Fruit fly (Drosophila melanogaster) whole organism, embryonic: ENCODE data around the gene Rsbp15.

Source experiments
- Bgb ChIP-seq: fragments of 200-800 bp; sonication (Bioruptor generic); IDR thresholded peaks from 2 replicates; pipeline ENCODE4 v1.3.6; 2022; ENCODE audit warnings: missing biosample characterization, missing genetic modification characterization; ENCODE audit not compliant: partially characterized antibody
- Blimp-1 ChIP-seq: fragments of 200-800 bp; sonication (Bioruptor generic); optimal IDR thresholded peaks from 3 replicates; lab custom pipeline; 2018; ENCODE audit warnings: missing biosample characterization, missing genetic modification characterization, mild to moderate bottlenecking, moderate library complexity, missing genetic modification reagents
- BtbVII ChIP-seq: fragments of 200-800 bp; sonication (Bioruptor generic); optimal IDR thresholded peaks from 3 replicates; lab custom pipeline; 2017; ENCODE audit warnings: missing biosample characterization, mild to moderate bottlenecking, missing genetic modification characterization
- CG10543 ChIP-seq: fragments of 200-800 bp; sonication (Bioruptor generic); optimal IDR thresholded peaks from 3 replicates; lab custom pipeline; 2017; ENCODE audit warnings: missing biosample characterization, mild to moderate bottlenecking, missing genetic modification characterization, moderate library complexity
- CG11398 ChIP-seq: fragments of 200-800 bp; sonication (Bioruptor generic); optimal IDR thresholded peaks from 2 replicates; lab custom pipeline; 2016; ENCODE audit warnings: missing biosample characterization, missing genetic modification characterization
- CG13123 ChIP-seq: fragments of 200-800 bp; sonication (Bioruptor generic); optimal IDR thresholded peaks from 2 replicates; lab custom pipeline; 2016; ENCODE audit warnings: missing biosample characterization, missing genetic modification characterization
- CG13287 ChIP-seq: fragments of 200-800 bp; sonication (Bioruptor generic); IDR thresholded peaks from 2 replicates; pipeline ENCODE4 v1.3.6; 2022; ENCODE audit warnings: missing biosample characterization, missing genetic modification characterization; ENCODE audit not compliant: partially characterized antibody
- CG14441 ChIP-seq: fragments of 200-800 bp; sonication (Bioruptor generic); IDR thresholded peaks from 2 replicates; pipeline ENCODE4 v1.3.6; 2022; ENCODE audit warnings: missing biosample characterization, missing genetic modification characterization
- CG16863 ChIP-seq: fragments of 200-800 bp; sonication (Bioruptor generic); optimal IDR thresholded peaks from 3 replicates; lab custom pipeline; 2016; ENCODE audit warnings: missing biosample characterization, missing genetic modification characterization
- CG18764 ChIP-seq: fragments of 200-800 bp; sonication (Bioruptor generic); optimal IDR thresholded peaks from 3 replicates; lab custom pipeline; 2016; ENCODE audit warnings: missing biosample characterization, missing genetic modification characterization
- CG2202 ChIP-seq: fragments of 200-800 bp; sonication (Bioruptor generic); optimal IDR thresholded peaks from 2 replicates; lab custom pipeline; 2018; ENCODE audit warnings: missing biosample characterization, mild to moderate bottlenecking, missing genetic modification characterization
- CG31441 ChIP-seq: fragments of 200-800 bp; sonication (Bioruptor generic); IDR thresholded peaks from 2 replicates; pipeline ENCODE4 v1.3.6; 2022; ENCODE audit warnings: missing biosample characterization, missing genetic modification characterization
- CG3163 ChIP-seq: fragments of 200-800 bp; sonication (Bioruptor generic); optimal IDR thresholded peaks from 3 replicates; lab custom pipeline; 2016; ENCODE audit warnings: missing biosample characterization, missing genetic modification characterization
- CG3281 ChIP-seq: fragments of 200-800 bp; sonication (Bioruptor generic); optimal IDR thresholded peaks from 3 replicates; lab custom pipeline; 2017; ENCODE audit warnings: missing biosample characterization, mild to moderate bottlenecking, missing genetic modification characterization
- CG42726 ChIP-seq: fragments of 200-800 bp; sonication (Bioruptor generic); IDR thresholded peaks from 2 replicates; pipeline ENCODE4 v1.3.6; 2022; ENCODE audit warnings: missing biosample characterization, missing genetic modification characterization; ENCODE audit not compliant: partially characterized antibody
- CG4282 ChIP-seq: fragments of 200-800 bp; sonication (Bioruptor generic); optimal IDR thresholded peaks from 2 replicates; lab custom pipeline; 2016; ENCODE audit warnings: missing biosample characterization, missing genetic modification characterization
- CG4360 ChIP-seq: fragments of 200-800 bp; sonication (Bioruptor generic); IDR thresholded peaks from 2 replicates; pipeline ENCODE4 v1.3.6; 2022; ENCODE audit warnings: missing biosample characterization, missing genetic modification characterization
- CG7372 ChIP-seq: fragments of 200-800 bp; sonication (Bioruptor generic); IDR thresholded peaks from 2 replicates; pipeline ENCODE4 v1.3.6; 2022; ENCODE audit warnings: missing biosample characterization, missing genetic modification characterization
- CG8388 ChIP-seq: fragments of 200-800 bp; sonication (Bioruptor generic); optimal IDR thresholded peaks from 2 replicates; lab custom pipeline; 2019; ENCODE audit warnings: missing biosample characterization, mild to moderate bottlenecking, missing genetic modification characterization, moderate library complexity
- CG8478 ChIP-seq: fragments of >200 bp; optimal IDR thresholded peaks from 2 replicates; lab custom pipeline; 2018
- CG9876 ChIP-seq: fragments of 200-800 bp; sonication (Bioruptor generic); optimal IDR thresholded peaks from 2 replicates; lab custom pipeline; 2016; ENCODE audit warnings: missing biosample characterization, missing genetic modification characterization
- Chrac-16 ChIP-seq: fragments of 200-800 bp; sonication (Bioruptor generic); optimal IDR thresholded peaks from 3 replicates; lab custom pipeline; 2016; ENCODE audit warnings: missing biosample characterization, missing genetic modification characterization
- Doc2 ChIP-seq: fragments of 200-800 bp; sonication (Bioruptor generic); IDR thresholded peaks from 2 replicates; pipeline ENCODE4 v1.3.6; 2022; ENCODE audit warnings: missing biosample characterization, missing genetic modification characterization
- Drgx ChIP-seq: fragments of 200-800 bp; sonication (Bioruptor generic); IDR thresholded peaks from 2 replicates; pipeline ENCODE4 v1.3.6; 2022; ENCODE audit warnings: missing biosample characterization, missing genetic modification characterization
- Gug ChIP-seq: fragments of 200-800 bp; sonication (Bioruptor generic); IDR thresholded peaks from 4 replicates; pipeline ENCODE4 v1.3.6; 2022; ENCODE audit warnings: missing biosample characterization, missing genetic modification characterization
- Hmx ChIP-seq: fragments of 200-800 bp; sonication (Bioruptor generic); optimal IDR thresholded peaks from 2 replicates; lab custom pipeline; 2016; ENCODE audit warnings: missing biosample characterization, missing genetic modification characterization
- Hr3 ChIP-seq: fragments of 200-800 bp; sonication (Bioruptor generic); optimal IDR thresholded peaks from 3 replicates; lab custom pipeline; 2016; ENCODE audit warnings: missing biosample characterization, missing genetic modification characterization
- MBD-R2 ChIP-seq: fragments of 200-800 bp; sonication (Bioruptor generic); IDR thresholded peaks from 2 replicates; pipeline ENCODE4 v1.3.6; 2022; ENCODE audit warnings: missing biosample characterization, missing genetic modification characterization
- NFAT ChIP-seq: fragments of 200-800 bp; sonication (Bioruptor generic); IDR thresholded peaks from 2 replicates; pipeline ENCODE4 v1.3.6; 2022; ENCODE audit warnings: missing biosample characterization, missing genetic modification characterization
- Nf-YB ChIP-seq: fragments of 200-800 bp; sonication (Bioruptor generic); optimal IDR thresholded peaks from 3 replicates; lab custom pipeline; 2019; ENCODE audit warnings: missing biosample characterization, mild to moderate bottlenecking, missing genetic modification characterization, moderate library complexity
- Spps ChIP-seq: fragments of 200-800 bp; sonication (Bioruptor generic); optimal IDR thresholded peaks from 2 replicates; lab custom pipeline; 2018; ENCODE audit warnings: missing biosample characterization, mild to moderate bottlenecking, missing genetic modification characterization
- Vsx1 ChIP-seq: fragments of 200-800 bp; sonication (Bioruptor generic); optimal IDR thresholded peaks from 2 replicates; lab custom pipeline; 2017; ENCODE audit warnings: missing biosample characterization, mild to moderate bottlenecking, missing genetic modification characterization, missing genetic modification reagents
- amos ChIP-seq: fragments of 200-800 bp; sonication (Bioruptor generic); IDR thresholded peaks from 2 replicates; pipeline ENCODE4 v1.3.6; 2022; ENCODE audit warnings: missing biosample characterization, missing genetic modification characterization; ENCODE audit not compliant: partially characterized antibody
- aop ChIP-seq: fragments of 200-800 bp; sonication (Bioruptor generic); IDR thresholded peaks from 2 replicates; pipeline ENCODE4 v1.3.6; 2022; ENCODE audit warnings: missing biosample characterization, missing genetic modification characterization
- az2 ChIP-seq: fragments of 200-800 bp; sonication (Bioruptor generic); optimal IDR thresholded peaks from 3 replicates; lab custom pipeline; 2016; ENCODE audit warnings: missing biosample characterization, missing genetic modification characterization
- br ChIP-seq: fragments of >200 bp; optimal IDR thresholded peaks from 2 replicates; lab custom pipeline; 2017
- dimm ChIP-seq: fragments of 200-800 bp; sonication (Bioruptor generic); IDR thresholded peaks from 2 replicates; pipeline ENCODE4 v1.3.6; 2022; ENCODE audit warnings: missing biosample characterization, missing genetic modification characterization
- dysf ChIP-seq: fragments of 200-800 bp; sonication (Bioruptor generic); IDR thresholded peaks from 3 replicates; pipeline ENCODE4 v1.3.6; 2022; ENCODE audit warnings: missing biosample characterization, missing genetic modification characterization
- gsb ChIP-seq: fragments of 200-800 bp; sonication (Bioruptor generic); IDR thresholded peaks from 2 replicates; pipeline ENCODE4 v1.3.6; 2022; ENCODE audit warnings: missing biosample characterization, missing genetic modification characterization
- h ChIP-seq: fragments of >200 bp; optimal IDR thresholded peaks from 2 replicates; lab custom pipeline; 2017
- kah ChIP-seq: fragments of 200-800 bp; sonication (Bioruptor generic); optimal IDR thresholded peaks from 2 replicates; lab custom pipeline; 2018; ENCODE audit warnings: missing biosample characterization, mild to moderate bottlenecking, missing genetic modification characterization
- lilli ChIP-seq: fragments of 200-800 bp; sonication (Bioruptor generic); optimal IDR thresholded peaks from 3 replicates; lab custom pipeline; 2016; ENCODE audit warnings: missing biosample characterization, missing genetic modification characterization
- nerfin-1 ChIP-seq: fragments of 200-800 bp; sonication (Bioruptor generic); optimal IDR thresholded peaks from 3 replicates; lab custom pipeline; 2019; ENCODE audit warnings: missing biosample characterization, mild to moderate bottlenecking, missing genetic modification characterization, moderate library complexity
- peb ChIP-seq: fragments of 200-800 bp; sonication (Bioruptor generic); IDR thresholded peaks from 2 replicates; pipeline ENCODE4 v1.3.6; 2022; ENCODE audit warnings: missing biosample characterization, missing genetic modification characterization
- sd ChIP-seq: fragments of 200-800 bp; sonication (Bioruptor generic); optimal IDR thresholded peaks from 3 replicates; lab custom pipeline; 2018; ENCODE audit warnings: missing biosample characterization, mild to moderate bottlenecking, missing genetic modification characterization, moderate library complexity
- slp2 ChIP-seq: fragments of 200-800 bp; sonication (Bioruptor generic); optimal IDR thresholded peaks from 2 replicates; lab custom pipeline; 2016; ENCODE audit warnings: missing biosample characterization, missing genetic modification characterization
- sna ChIP-seq: fragments of 200-800 bp; sonication (Bioruptor generic); IDR thresholded peaks from 2 replicates; pipeline ENCODE4 v1.3.6; 2022; ENCODE audit warnings: missing biosample characterization, missing genetic modification characterization; ENCODE audit not compliant: partially characterized antibody
- stwl ChIP-seq: fragments of 200-800 bp; sonication (Bioruptor generic); optimal IDR thresholded peaks from 3 replicates; lab custom pipeline; 2018; ENCODE audit warnings: missing biosample characterization, mild to moderate bottlenecking, missing genetic modification characterization, moderate library complexity
- tin ChIP-seq: fragments of 200-800 bp; sonication (Bioruptor generic); optimal IDR thresholded peaks from 3 replicates; lab custom pipeline; 2016; ENCODE audit warnings: missing biosample characterization, missing genetic modification characterization
- tio ChIP-seq: fragments of 200-800 bp; sonication (Bioruptor generic); optimal IDR thresholded peaks from 2 replicates; lab custom pipeline; 2017; ENCODE audit warnings: missing biosample characterization, missing genetic modification characterization, inconsistent platforms
- toy ChIP-seq: fragments of 200-800 bp; sonication (Bioruptor generic); IDR thresholded peaks from 2 replicates; pipeline ENCODE4 v1.3.6; 2022; ENCODE audit warnings: missing biosample characterization, missing genetic modification characterization
- unc-4 ChIP-seq: fragments of 200-800 bp; sonication (Bioruptor generic); IDR thresholded peaks from 2 replicates; pipeline ENCODE4 v1.3.6; 2022; ENCODE audit warnings: missing biosample characterization, missing genetic modification characterization; ENCODE audit not compliant: partially characterized antibody
- yki ChIP-seq: fragments of >200 bp; optimal IDR thresholded peaks from 3 replicates; lab custom pipeline; 2018
- z ChIP-seq: fragments of 200-800 bp; sonication (Bioruptor generic); IDR thresholded peaks from 3 replicates; pipeline ENCODE4 v1.3.6; 2022; ENCODE audit warnings: missing biosample characterization, missing genetic modification characterization

Rsbp15 gene

DNA sequence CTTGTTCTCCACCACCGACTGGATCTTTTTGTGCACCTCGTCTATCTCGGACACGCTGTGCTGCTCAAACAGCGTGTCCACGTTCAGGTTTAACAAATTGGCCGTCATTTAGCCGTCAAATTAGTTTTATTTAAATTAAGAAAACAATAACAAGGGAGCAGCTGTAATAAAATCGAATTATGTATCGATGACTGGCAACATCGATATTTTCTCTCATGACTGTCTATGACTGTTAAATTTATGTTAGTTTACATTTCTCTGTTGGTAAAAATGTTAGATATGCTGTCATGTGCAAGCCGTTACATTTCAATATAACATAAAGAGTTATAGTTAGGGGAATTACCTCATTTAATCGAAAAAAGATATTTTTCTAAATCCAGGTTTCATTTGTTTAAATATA lies 2.7 kb upstream of the Rsbp15 start, which contains the start of gene Cog1 (continued):
- peak; percentile 88 for TF ChIP-seq sna (GFP tag; lab: Robert Waterston, UW)
- no peak for TF ChIP-seq sd (tag; lab: Kevin White, UChicago)
- TF ChIP-seq CG3163 (GFP tag; lab: Kevin White, UChicago): no peak
- TF ChIP-seq Blimp-1 (GFP tag; lab: Kevin White, UChicago): no peak
- peak; percentile 65; the same call in 1 of the 2 replicates for TF ChIP-seq MBD-R2 (GFP tag; lab: Robert Waterston, UW)
- no peak for TF ChIP-seq CG10543
- TF ChIP-seq Bgb (GFP tag; lab: Robert Waterston, UW): peak; percentile 70
- TF ChIP-seq BtbVII (GFP tag; lab: Kevin White, UChicago): no peak
- no peak for TF ChIP-seq nerfin-1 (tag; lab: Kevin White, UChicago)
- TF ChIP-seq amos (GFP tag; lab: Robert Waterston, UW): peak; percentile 72
- no peak for TF ChIP-seq CG7372
- TF ChIP-seq az2 (GFP tag; lab: Kevin White, UChicago): no peak
- no peak for TF ChIP-seq aop
- no peak for TF ChIP-seq CG31441 (GFP tag; lab: Robert Waterston, UW)
- TF ChIP-seq stwl (tag; lab: Kevin White, UChicago): peak; percentile 63
- no peak for TF ChIP-seq CG13123 (GFP tag; lab: Kevin White, UChicago)
- no peak for TF ChIP-seq CG8388 (GFP tag; lab: Kevin White, UChicago)
- no peak for TF ChIP-seq CG18764 (GFP tag; lab: Kevin White, UChicago)
- TF ChIP-seq CG9876 (GFP tag; lab: Kevin White, UChicago): no peak
- no peak for TF ChIP-seq Chrac-16 (GFP tag; lab: Kevin White, UChicago)
- TF ChIP-seq CG14441 (GFP tag; lab: Robert Waterston, UW): no peak
- TF ChIP-seq Hmx (GFP tag; lab: Kevin White, UChicago): no peak
- TF ChIP-seq NFAT: no peak
- no peak for TF ChIP-seq Doc2
- TF ChIP-seq CG4360 (GFP tag; lab: Robert Waterston, UW): no peak
- TF ChIP-seq CG16863 (GFP tag; lab: Kevin White, UChicago): no peak
- no peak for TF ChIP-seq tio (GFP tag; lab: Kevin White, UChicago)
- peak; percentile 80 for TF ChIP-seq unc-4 (GFP tag; lab: Robert Waterston, UW)
- no peak for TF ChIP-seq z (GFP tag; lab: Robert Waterston, UW)
- TF ChIP-seq tin (GFP tag; lab: Kevin White, UChicago): no peak
- no peak for TF ChIP-seq dysf (GFP tag; lab: Robert Waterston, UW)
- no peak for TF ChIP-seq yki (lab: Kevin White, UChicago)
- no peak for TF ChIP-seq dimm (GFP tag; lab: Robert Waterston, UW)
- TF ChIP-seq gsb: no peak
- TF ChIP-seq CG8478: no peak
- no peak for TF ChIP-seq Spps (tag; lab: Kevin White, UChicago)
- no peak for TF ChIP-seq peb
- no peak for TF ChIP-seq br (lab: Kevin White, UChicago)
- TF ChIP-seq toy (GFP tag; lab: Robert Waterston, UW): no peak
- no peak for TF ChIP-seq Gug (GFP tag; lab: Robert Waterston, UW)
- TF ChIP-seq Hr3 (GFP tag; lab: Kevin White, UChicago): no peak
- TF ChIP-seq CG13287: peak; percentile 89
- no peak for TF ChIP-seq CG11398 (GFP tag; lab: Kevin White, UChicago)
- no peak for TF ChIP-seq CG42726 (GFP tag; lab: Robert Waterston, UW)
- no peak for TF ChIP-seq Nf-YB (GFP tag; lab: Kevin White, UChicago)
- no peak for TF ChIP-seq Vsx1 (GFP tag; lab: Kevin White, UChicago)
- TF ChIP-seq slp2 (GFP tag; lab: Kevin White, UChicago): no peak
- TF ChIP-seq CG2202 (tag; lab: Kevin White, UChicago): no peak
- TF ChIP-seq lilli: no peak
- no peak for TF ChIP-seq Drgx (GFP tag; lab: Robert Waterston, UW)
- TF ChIP-seq CG3281 (GFP tag; lab: Kevin White, UChicago): no peak
- TF ChIP-seq CG4282 (GFP tag; lab: Kevin White, UChicago): no peak
- no peak for TF ChIP-seq kah (GFP tag; lab: Kevin White, UChicago)
- TF ChIP-seq h: no peak
